Worm (Caenorhabditis elegans): ENCODE measurements around the gene asp-12.

DNA sequence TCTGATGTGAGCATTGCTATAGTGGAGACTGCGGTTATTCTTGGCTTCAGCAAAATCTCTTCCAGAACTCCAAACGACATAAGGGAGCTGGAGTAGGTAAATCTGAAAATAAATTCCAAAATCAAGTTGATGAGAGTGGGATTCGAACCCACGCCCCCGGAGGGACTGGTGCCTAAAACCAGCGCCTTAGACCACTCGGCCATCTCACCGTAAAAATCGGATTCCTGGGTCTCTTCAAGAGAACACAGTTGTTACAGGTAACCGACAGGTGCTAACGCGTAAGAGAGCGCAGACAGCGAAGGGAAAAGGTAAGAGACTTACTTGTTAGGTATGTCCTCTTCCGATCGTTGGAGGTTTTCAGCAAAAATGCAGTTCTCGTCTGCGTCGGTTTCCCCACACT lies 33.7 kb upstream of the asp-12 start:
- no peak for TF ChIP-seq unc-62 (GFP tag; optimal IDR thresholded peaks at IDR 0.05)
- TF ChIP-seq F13H6.1 (tag; optimal IDR thresholded peaks at IDR 0.05) = no peak
- TF ChIP-seq nhr-11 (tag; optimal IDR thresholded peaks at IDR 0.05) = no peak
- TF ChIP-seq nhr-77 (tag; optimal IDR thresholded peaks at IDR 0.05) = no peak
- no peak for TF ChIP-seq fos-1 (tag; optimal IDR thresholded peaks at IDR 0.05)
- no peak for TF ChIP-seq Y55F3AM.14 (GFP tag; optimal IDR thresholded peaks at IDR 0.05)
- TF ChIP-seq lsy-2 (tag; optimal IDR thresholded peaks at IDR 0.05) = no peak
- no peak for TF ChIP-seq elt-1 (tag; optimal IDR thresholded peaks at IDR 0.05)
- TF ChIP-seq skn-1 (tag; optimal IDR thresholded peaks at IDR 0.05) = no peak
